Fruit fly (Drosophila melanogaster): ENCODE data around the gene CG9427.

Gene CG9427

DNA sequence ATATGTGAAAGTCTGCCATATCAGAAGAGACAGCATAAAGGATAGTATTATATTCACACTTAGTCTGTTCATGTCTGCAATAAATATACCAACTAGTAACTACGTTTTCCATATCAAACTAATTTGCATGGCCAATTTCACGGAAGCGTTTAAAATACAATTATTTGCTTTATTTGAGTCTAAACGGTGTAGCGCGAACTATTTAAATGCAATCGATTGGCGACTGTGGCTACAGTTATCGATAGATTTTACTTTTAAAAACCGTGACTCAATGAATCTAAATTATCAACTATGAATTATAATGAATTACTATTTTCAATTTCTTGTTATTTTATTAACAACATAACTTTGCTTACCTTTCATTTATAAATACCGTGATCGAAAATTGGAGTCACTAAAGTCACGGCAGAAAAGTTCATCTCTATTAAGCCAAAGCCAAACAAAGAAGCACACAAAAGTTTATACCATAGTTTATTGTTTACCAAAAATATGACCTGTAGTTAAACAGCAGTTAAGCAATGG lies at the start of gene CG9427, which contains the start of gene CG8319:
Gene CG9427, minus strand, starts transcription at position 51 of the 522 bp plus-strand sequence.
Gene CG8319, plus strand, starts transcription at position 442 of the 522 bp plus-strand sequence.
- TF ChIP-seq jim (GFP tag; optimal IDR thresholded peaks at IDR 0.05): no peak
- peak in 1 of 2 experiments; percentile 73 for TF ChIP-seq foxo (GFP tag; optimal IDR thresholded peaks at IDR 0.05)
- TF ChIP-seq HLH106 (tag; optimal IDR thresholded peaks at IDR 0.05): peak; percentile 62
- TF ChIP-seq CG32264 (GFP tag; optimal IDR thresholded peaks at IDR 0.05): no peak
- peak; percentile 59 for TF ChIP-seq Sp1 (GFP tag; optimal IDR thresholded peaks at IDR 0.05)
- TF ChIP-seq Jra (GFP tag; optimal IDR thresholded peaks at IDR 0.05): peak; percentile 84
- no peak for TF ChIP-seq pan (optimal IDR thresholded peaks at IDR 0.05)
- no peak for TF ChIP-seq dsf (GFP tag; optimal IDR thresholded peaks at IDR 0.05; ENCODE audit: borderline replicate concordance)
- peak; percentile 79 for TF ChIP-seq Hnf4 (GFP tag; optimal IDR thresholded peaks at IDR 0.05)
- no peak for TF ChIP-seq Hr78 (GFP tag; optimal IDR thresholded peaks at IDR 0.05)
- peak; percentile 60 for TF ChIP-seq br (GFP tag; optimal IDR thresholded peaks at IDR 0.05)
- no peak for TF ChIP-seq lola (GFP tag; optimal IDR thresholded peaks at IDR 0.05)
- peak; percentile 61 for TF ChIP-seq ey (GFP tag; optimal IDR thresholded peaks at IDR 0.05)
- TF ChIP-seq Dif (GFP tag; optimal IDR thresholded peaks at IDR 0.05; ENCODE audit: partially characterized antibody): no peak
- TF ChIP-seq fru (GFP tag; optimal IDR thresholded peaks at IDR 0.05): peak; percentile 60
- TF ChIP-seq Dfd (GFP tag; optimal IDR thresholded peaks at IDR 0.05): no peak
- peak; percentile 73 for TF ChIP-seq rgr (GFP tag; optimal IDR thresholded peaks at IDR 0.05)
- peak; percentile 6 for TF ChIP-seq sage (GFP tag; optimal IDR thresholded peaks at IDR 0.05)
- TF ChIP-seq N (GFP tag; optimal IDR thresholded peaks at IDR 0.05): no peak
- TF ChIP-seq tai (GFP tag; optimal IDR thresholded peaks at IDR 0.05): no peak
- no peak for TF ChIP-seq dmrt93B (GFP tag; optimal IDR thresholded peaks at IDR 0.05)
- no peak for TF ChIP-seq Mio (GFP tag; optimal IDR thresholded peaks at IDR 0.05)
- TF ChIP-seq psq (GFP tag; optimal IDR thresholded peaks at IDR 0.05): peak; percentile 42
- TF ChIP-seq Hr83 (GFP tag; optimal IDR thresholded peaks at IDR 0.05; ENCODE audit: poor library complexity, severe bottlenecking): no peak
- TF ChIP-seq brk (GFP tag; optimal IDR thresholded peaks at IDR 0.05): peak; percentile 58
- TF ChIP-seq h (GFP tag; optimal IDR thresholded peaks at IDR 0.05): peak; percentile 75
- TF ChIP-seq Myc (optimal IDR thresholded peaks at IDR 0.05): no peak
- no peak for TF ChIP-seq GATAd (GFP tag; optimal IDR thresholded peaks at IDR 0.05)
- TF ChIP-seq Rel (GFP tag; optimal IDR thresholded peaks at IDR 0.05): no peak
- TF ChIP-seq Rel (tag; optimal IDR thresholded peaks at IDR 0.05): peak; percentile 39
- peak; percentile 48 for TF ChIP-seq sv (GFP tag; optimal IDR thresholded peaks at IDR 0.05)
- peak; percentile 25 for TF ChIP-seq woc (GFP tag; optimal IDR thresholded peaks at IDR 0.05)
- TF ChIP-seq usp (GFP tag; optimal IDR thresholded peaks at IDR 0.05): no peak
- TF ChIP-seq CrebA (GFP tag; optimal IDR thresholded peaks at IDR 0.05; ENCODE audit: borderline replicate concordance): no peak
- TF ChIP-seq Abd-B (GFP tag; optimal IDR thresholded peaks at IDR 0.05): no peak
- TF ChIP-seq dl (GFP tag; optimal IDR thresholded peaks at IDR 0.05; ENCODE audit: insufficient read depth in 1 of 2, partially characterized antibody in 2 of 2): no peak
- TF ChIP-seq OdsH (GFP tag; optimal IDR thresholded peaks at IDR 0.05): peak; percentile 45
- peak; percentile 8 for TF ChIP-seq CG9705 (GFP tag; optimal IDR thresholded peaks at IDR 0.05)
- no peak for TF ChIP-seq Vsx2 (GFP tag; optimal IDR thresholded peaks at IDR 0.05; ENCODE audit: partially characterized antibody)

DNA sequence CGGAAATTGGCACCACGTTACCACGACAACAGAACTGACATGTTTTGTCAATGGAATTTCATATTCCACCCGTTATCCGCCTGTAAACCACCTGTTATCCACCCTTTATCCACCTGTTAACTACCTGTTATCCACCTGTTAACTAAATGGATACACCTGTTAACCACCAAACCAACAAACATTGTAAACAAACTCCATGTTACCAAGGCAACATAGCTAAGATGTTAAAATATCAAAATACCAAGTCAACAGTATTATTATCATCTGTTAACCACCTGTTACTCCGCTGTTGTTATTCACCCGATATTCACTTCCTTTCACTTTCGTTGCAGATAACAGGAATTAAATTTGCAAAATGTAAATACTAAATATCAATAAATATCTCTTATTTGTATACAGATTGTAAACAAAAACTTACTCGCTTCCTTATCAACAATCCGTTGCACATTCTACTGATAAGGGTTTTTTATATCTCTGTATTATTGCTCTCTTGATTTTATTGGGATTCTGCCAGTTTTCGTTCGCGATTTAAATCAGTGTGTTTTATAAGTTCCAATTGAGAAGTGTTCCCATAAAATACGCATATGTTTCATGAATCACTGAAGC lies 48.3 kb upstream of the CG9427 start, which contains the start of gene Nepl12:
Gene Nepl12, plus strand, starts transcription at position 556 of the 606 bp plus-strand sequence.
- peak in 1 of 2 experiments; percentile 36 for TF ChIP-seq foxo (GFP tag; optimal IDR thresholded peaks at IDR 0.05)
- no peak for TF ChIP-seq Myc (optimal IDR thresholded peaks at IDR 0.05)
- TF ChIP-seq Vsx2 (GFP tag; optimal IDR thresholded peaks at IDR 0.05; ENCODE audit: partially characterized antibody): no peak
- no peak for TF ChIP-seq lola (GFP tag; optimal IDR thresholded peaks at IDR 0.05)
- TF ChIP-seq Rel (GFP tag; optimal IDR thresholded peaks at IDR 0.05): no peak
- no peak for TF ChIP-seq Rel (tag; optimal IDR thresholded peaks at IDR 0.05)
- TF ChIP-seq fru (GFP tag; optimal IDR thresholded peaks at IDR 0.05): no peak
- TF ChIP-seq sv (GFP tag; optimal IDR thresholded peaks at IDR 0.05): no peak
- no peak for TF ChIP-seq CrebA (GFP tag; optimal IDR thresholded peaks at IDR 0.05; ENCODE audit: borderline replicate concordance)
- TF ChIP-seq Mio (GFP tag; optimal IDR thresholded peaks at IDR 0.05): peak; percentile 60
- TF ChIP-seq Abd-B (GFP tag; optimal IDR thresholded peaks at IDR 0.05): no peak
- TF ChIP-seq tai (GFP tag; optimal IDR thresholded peaks at IDR 0.05): no peak
- TF ChIP-seq jim (GFP tag; optimal IDR thresholded peaks at IDR 0.05): peak; percentile 9
- TF ChIP-seq GATAd (GFP tag; optimal IDR thresholded peaks at IDR 0.05): peak; percentile 38
- TF ChIP-seq brk (GFP tag; optimal IDR thresholded peaks at IDR 0.05): no peak
- TF ChIP-seq dmrt93B (GFP tag; optimal IDR thresholded peaks at IDR 0.05): no peak
- TF ChIP-seq ey (GFP tag; optimal IDR thresholded peaks at IDR 0.05): peak; percentile 61
- no peak for TF ChIP-seq psq (GFP tag; optimal IDR thresholded peaks at IDR 0.05)
- TF ChIP-seq Hr83 (GFP tag; optimal IDR thresholded peaks at IDR 0.05; ENCODE audit: poor library complexity, severe bottlenecking): peak; percentile 33
- TF ChIP-seq CG9705 (GFP tag; optimal IDR thresholded peaks at IDR 0.05): no peak
- TF ChIP-seq Jra (GFP tag; optimal IDR thresholded peaks at IDR 0.05): no peak
- no peak for TF ChIP-seq dsf (GFP tag; optimal IDR thresholded peaks at IDR 0.05; ENCODE audit: borderline replicate concordance)
- peak; percentile 19 for TF ChIP-seq OdsH (GFP tag; optimal IDR thresholded peaks at IDR 0.05)
- no peak for TF ChIP-seq Dfd (GFP tag; optimal IDR thresholded peaks at IDR 0.05)
- TF ChIP-seq rgr (GFP tag; optimal IDR thresholded peaks at IDR 0.05): no peak
- TF ChIP-seq Hr78 (GFP tag; optimal IDR thresholded peaks at IDR 0.05): no peak
- TF ChIP-seq N (GFP tag; optimal IDR thresholded peaks at IDR 0.05): no peak
- TF ChIP-seq woc (GFP tag; optimal IDR thresholded peaks at IDR 0.05): no peak
- no peak for TF ChIP-seq Sp1 (GFP tag; optimal IDR thresholded peaks at IDR 0.05)
- no peak for TF ChIP-seq h (GFP tag; optimal IDR thresholded peaks at IDR 0.05)
- TF ChIP-seq HLH106 (tag; optimal IDR thresholded peaks at IDR 0.05): no peak
- TF ChIP-seq pan (optimal IDR thresholded peaks at IDR 0.05): no peak
- peak; percentile 31 for TF ChIP-seq CG32264 (GFP tag; optimal IDR thresholded peaks at IDR 0.05)
- TF ChIP-seq sage (GFP tag; optimal IDR thresholded peaks at IDR 0.05): no peak
- no peak for TF ChIP-seq Dif (GFP tag; optimal IDR thresholded peaks at IDR 0.05; ENCODE audit: partially characterized antibody)

All from whole organism, wandering third instar larva.